Worm (Caenorhabditis elegans) whole organism, L4 larva: ENCODE measurements around the gene pals-24.

Experiments
- R02D3.7 ChIP-seq: fragments of 150-350 bp; sonication (generic microtip); optimal IDR thresholded peaks from 3 replicates; lab custom pipeline; 2014; ENCODE audit warnings: missing biosample characterization, missing genetic modification characterization
- T20F7.1 ChIP-seq: fragments of 200-800 bp; sonication (Bioruptor generic); optimal IDR thresholded peaks from 2 replicates; lab custom pipeline; 2018; ENCODE audit warnings: mild to moderate bottlenecking, missing genetic modification characterization, missing compliant biosample characterization
- Y48G9A.11 ChIP-seq: fragments of 200-800 bp; sonication (Bioruptor generic); IDR thresholded peaks from 2 replicates; pipeline ENCODE4 v1.3.6; 2022; ENCODE audit warnings: missing genetic modification reagents, missing genetic modification characterization, missing compliant biosample characterization
- Y5F2A.4 ChIP-seq: fragments of 200-800 bp; sonication (Bioruptor generic); optimal IDR thresholded peaks from 2 replicates; lab custom pipeline; 2018; ENCODE audit warnings: mild to moderate bottlenecking, missing genetic modification characterization, missing compliant biosample characterization
- aha-1 ChIP-seq: fragments of 150-350 bp; peaks from one replicate; lab custom pipeline; 2014; ENCODE audit warnings: missing biosample characterization, missing genetic modification characterization
- arid-1 ChIP-seq: fragments of 200-800 bp; sonication (Bioruptor generic); conservative IDR thresholded peaks from 2 replicates; pipeline ENCODE4 v1.3.6; 2022; ENCODE audit warnings: missing genetic modification reagents, missing genetic modification characterization, missing compliant biosample characterization
- ceh-20 ChIP-seq: fragments of 200-800 bp; sonication (Bioruptor generic); IDR thresholded peaks from 2 replicates; pipeline ENCODE4 v1.3.6; 2022; ENCODE audit warnings: missing genetic modification reagents, missing genetic modification characterization, missing compliant biosample characterization
- ceh-28 ChIP-seq: fragments of 150-350 bp; optimal IDR thresholded peaks from 2 replicates; lab custom pipeline; 2014; ENCODE audit warnings: missing biosample characterization, missing genetic modification reagents, missing genetic modification characterization
- ceh-32 ChIP-seq: sonication (generic microtip); optimal IDR thresholded peaks from 2 replicates; lab custom pipeline; 2016; ENCODE audit warnings: mild to moderate bottlenecking, missing genetic modification characterization, missing compliant biosample characterization; ENCODE audit not compliant: poor library complexity
- ceh-44 ChIP-seq: fragments of 200-800 bp; sonication (Bioruptor generic); IDR thresholded peaks from 2 replicates; pipeline ENCODE4 v1.3.6; 2022; ENCODE audit warnings: missing genetic modification reagents, missing genetic modification characterization, missing compliant biosample characterization
- ctbp-1 ChIP-seq: fragments of 200-800 bp; sonication (Bioruptor generic); IDR thresholded peaks from 2 replicates; pipeline ENCODE4 v1.3.6; 2022; ENCODE audit warnings: missing genetic modification reagents, missing genetic modification characterization, missing compliant biosample characterization
- daf-16 ChIP-seq, 3 experiments: sonication (generic microtip); optimal IDR thresholded peaks; 2 replicates each; lab custom pipeline; 2016 to 2017; ENCODE audit warnings: missing genetic modification characterization in 3 of 3, missing genetic modification reagents in 3 of 3, mild to moderate bottlenecking in 2 of 3, missing compliant biosample characterization in 2 of 3, missing biosample characterization in 1 of 3, moderate library complexity in 1 of 3
- daf-19 ChIP-seq: fragments of 200-800 bp; sonication (Bioruptor generic); conservative IDR thresholded peaks from 2 replicates; pipeline ENCODE4 v1.3.6; 2022; ENCODE audit warnings: missing genetic modification characterization, missing compliant biosample characterization
- dmd-6 ChIP-seq: fragments of 200-800 bp; sonication (Bioruptor generic); IDR thresholded peaks from 2 replicates; pipeline ENCODE4 v1.3.6; 2022; ENCODE audit warnings: missing genetic modification reagents, missing genetic modification characterization, missing compliant biosample characterization
- dmd-8 ChIP-seq: fragments of 200-800 bp; sonication (Bioruptor generic); IDR thresholded peaks from 2 replicates; pipeline ENCODE4 v1.3.6; 2022; ENCODE audit warnings: missing genetic modification characterization, missing compliant biosample characterization
- dmd-9 ChIP-seq: fragments of 200-800 bp; sonication (Bioruptor generic); IDR thresholded peaks from 2 replicates; pipeline ENCODE4 v1.3.6; 2022; ENCODE audit warnings: missing genetic modification reagents, missing genetic modification characterization, missing compliant biosample characterization
- dpl-1 ChIP-seq: fragments of 150-350 bp; optimal IDR thresholded peaks from 2 replicates; lab custom pipeline; 2014; ENCODE audit warnings: missing biosample characterization, missing genetic modification reagents, missing genetic modification characterization
- duxl-1 ChIP-seq: sonication (generic microtip); optimal IDR thresholded peaks from 2 replicates; lab custom pipeline; 2016; ENCODE audit warnings: mild to moderate bottlenecking, missing genetic modification characterization, moderate library complexity, missing compliant biosample characterization; ENCODE audit not compliant: poor library complexity
- dve-1 ChIP-seq: sonication (generic microtip); optimal IDR thresholded peaks from 2 replicates; lab custom pipeline; 2017; ENCODE audit warnings: antibody characterized with exemption, mild to moderate bottlenecking, missing genetic modification characterization, missing compliant biosample characterization; ENCODE audit not compliant: insufficient read depth
- hlh-11 ChIP-seq: fragments of 200-800 bp; sonication (Bioruptor generic); optimal IDR thresholded peaks from 2 replicates; lab custom pipeline; 2018; ENCODE audit warnings: mild to moderate bottlenecking, missing genetic modification characterization, missing compliant biosample characterization
- hlh-30 ChIP-seq: sonication (generic microtip); optimal IDR thresholded peaks from 2 replicates; lab custom pipeline; 2017; ENCODE audit warnings: antibody characterized with exemption, mild to moderate bottlenecking, missing genetic modification characterization, missing compliant biosample characterization; ENCODE audit not compliant: insufficient read depth
- hmg-1.1 ChIP-seq: fragments of 200-800 bp; sonication (Bioruptor generic); IDR thresholded peaks from 2 replicates; pipeline ENCODE4 v1.3.6; 2022; ENCODE audit warnings: missing genetic modification reagents, missing genetic modification characterization, missing compliant biosample characterization
- lin-1 ChIP-seq: fragments of 200-800 bp; sonication (Bioruptor generic); IDR thresholded peaks from 2 replicates; pipeline ENCODE4 v1.3.6; 2022; ENCODE audit warnings: missing genetic modification reagents, missing genetic modification characterization, missing compliant biosample characterization
- lin-38 ChIP-seq: fragments of 200-800 bp; sonication (Bioruptor generic); IDR thresholded peaks from 2 replicates; pipeline ENCODE4 v1.3.6; 2022; ENCODE audit warnings: missing genetic modification reagents, missing genetic modification characterization, missing compliant biosample characterization
- lsy-2 ChIP-seq, 2 experiments: fragments of 150-350 bp in 1 of 2; sonication (generic microtip) in 1 of 2; optimal IDR thresholded peaks; 2 replicates each; lab custom pipeline; 2014 to 2017; ENCODE audit warnings: missing biosample characterization in 2 of 2, missing genetic modification characterization in 2 of 2
- madf-9 ChIP-seq: fragments of 200-800 bp; sonication (Bioruptor generic); conservative IDR thresholded peaks from 2 replicates; pipeline ENCODE4 v1.3.6; 2022; ENCODE audit warnings: missing genetic modification reagents, missing genetic modification characterization, missing compliant biosample characterization
- mep-1 ChIP-seq: fragments of 150-350 bp; sonication (generic microtip); optimal IDR thresholded peaks from 3 replicates; lab custom pipeline; 2014; ENCODE audit warnings: missing biosample characterization, missing genetic modification characterization
- mes-2 ChIP-seq: sonication (generic microtip); optimal IDR thresholded peaks from 2 replicates; lab custom pipeline; 2016; ENCODE audit warnings: missing genotype, mild to moderate bottlenecking, missing genetic modification characterization, missing compliant biosample characterization; ENCODE audit not compliant: poor library complexity, severe bottlenecking
- nhr-10 ChIP-seq: fragments of 150-350 bp; optimal IDR thresholded peaks from 2 replicates; lab custom pipeline; 2014; ENCODE audit warnings: missing biosample characterization, missing genetic modification characterization
- nhr-102 ChIP-seq: sonication (generic microtip); optimal IDR thresholded peaks from 2 replicates; lab custom pipeline; 2016; ENCODE audit warnings: mild to moderate bottlenecking, missing genetic modification characterization, moderate library complexity, missing compliant biosample characterization
- nhr-11 ChIP-seq: fragments of 150-350 bp; optimal IDR thresholded peaks from 2 replicates; lab custom pipeline; 2014; ENCODE audit warnings: missing biosample characterization, missing genetic modification characterization
- nhr-41 ChIP-seq: fragments of 200-800 bp; sonication (Bioruptor generic); IDR thresholded peaks from 2 replicates; pipeline ENCODE4 v1.3.6; 2022; ENCODE audit warnings: missing genetic modification reagents, missing genetic modification characterization, missing compliant biosample characterization
- nhr-6 ChIP-seq: fragments of 150-350 bp; optimal IDR thresholded peaks from 2 replicates; lab custom pipeline; 2014; ENCODE audit warnings: missing biosample characterization, missing genetic modification characterization
- nhr-77 ChIP-seq: fragments of 150-350 bp; optimal IDR thresholded peaks from 2 replicates; lab custom pipeline; 2014; ENCODE audit warnings: missing biosample characterization, missing genetic modification characterization
- rbr-2 ChIP-seq: sonication (generic microtip); optimal IDR thresholded peaks from 2 replicates; lab custom pipeline; 2016; ENCODE audit warnings: missing genotype, missing genetic modification characterization, missing compliant biosample characterization
- skn-1 ChIP-seq: fragments of 150-350 bp; optimal IDR thresholded peaks from 2 replicates; lab custom pipeline; 2014; ENCODE audit warnings: missing biosample characterization, missing genetic modification characterization
- snpc-1.2 ChIP-seq: fragments of 200-800 bp; sonication (Bioruptor generic); IDR thresholded peaks from 2 replicates; pipeline ENCODE4 v1.3.6; 2022; ENCODE audit warnings: missing genetic modification reagents, missing genetic modification characterization, missing compliant biosample characterization
- snpc-4 ChIP-seq: fragments of 150-350 bp; optimal IDR thresholded peaks from 2 replicates; lab custom pipeline; 2014; ENCODE audit warnings: missing biosample characterization, missing genetic modification characterization
- spr-3 ChIP-seq: fragments of 200-800 bp; sonication (Bioruptor generic); optimal IDR thresholded peaks from 2 replicates; lab custom pipeline; 2018; ENCODE audit warnings: mild to moderate bottlenecking, missing genetic modification characterization, missing compliant biosample characterization
- unc-130 ChIP-seq: sonication (generic microtip); optimal IDR thresholded peaks from 2 replicates; lab custom pipeline; 2016; ENCODE audit warnings: missing genetic modification reagents, missing genetic modification characterization, missing compliant biosample characterization
- vab-7 ChIP-seq: fragments of 200-800 bp; sonication (Bioruptor generic); IDR thresholded peaks from 2 replicates; pipeline ENCODE4 v1.3.6; 2022; ENCODE audit warnings: missing genetic modification reagents, missing genetic modification characterization, missing compliant biosample characterization
- zfp-2 ChIP-seq: sonication (generic microtip); optimal IDR thresholded peaks from 2 replicates; lab custom pipeline; 2016; ENCODE audit warnings: mild to moderate bottlenecking, missing genetic modification characterization, missing compliant biosample characterization
- zfp-3 ChIP-seq: fragments of 200-800 bp; sonication (Bioruptor generic); conservative IDR thresholded peaks from 2 replicates; pipeline ENCODE4 v1.3.6; 2022; ENCODE audit warnings: missing genetic modification reagents, missing genetic modification characterization, missing compliant biosample characterization
- zip-11 ChIP-seq: fragments of 200-800 bp; sonication (Bioruptor generic); IDR thresholded peaks from 2 replicates; pipeline ENCODE4 v1.3.6; 2022; ENCODE audit warnings: missing genetic modification characterization, missing compliant biosample characterization
- ztf-11 ChIP-seq: fragments of 150-350 bp; optimal IDR thresholded peaks from 2 replicates; lab custom pipeline; 2014; ENCODE audit warnings: missing biosample characterization, missing genetic modification characterization

The pals-24 gene

ce11 chrIII:86316-86715 lies 33.9 kb upstream of the pals-24 start, which contains the start of gene attf-3 (continued):
- no peak for TF ChIP-seq spr-3 (GFP tag; lab: Kevin White, UChicago)
- no peak for TF ChIP-seq dmd-6
- peak; percentile 40 for TF ChIP-seq nhr-6 (tag; lab: Kevin White, UChicago)
- no peak for TF ChIP-seq T20F7.1 (GFP tag; lab: Kevin White, UChicago)
- no peak for TF ChIP-seq snpc-1.2
- TF ChIP-seq lin-1: no peak
- peak; percentile 32 for TF ChIP-seq hlh-11 (tag; lab: Kevin White, UChicago)

- TF ChIP-seq ceh-28 (tag; lab: Kevin White, UChicago): peak; percentile 18
- TF ChIP-seq nhr-11 (tag; lab: Kevin White, UChicago): peak; percentile 28
- peak; percentile 20 for TF ChIP-seq nhr-77 (tag; lab: Kevin White, UChicago)
- peak; percentile 72 for TF ChIP-seq mes-2 (tag; lab: Kevin White, UChicago)
- TF ChIP-seq daf-16 (GFP tag; optimal IDR thresholded peaks at IDR 0.05; lab: Kevin White, UChicago): no peak
- peak; percentile 18 for TF ChIP-seq daf-16 (tag; optimal IDR thresholded peaks at IDR 0.05; lab: Kevin White, UChicago)
- TF ChIP-seq R02D3.7 (tag; lab: Kevin White, UChicago): peak; percentile 83
- peak; percentile 63 for TF ChIP-seq dpl-1 (GFP tag; lab: Kevin White, UChicago)
- no peak for TF ChIP-seq nhr-41
- TF ChIP-seq aha-1 (tag; lab: Kevin White, UChicago): peak; percentile 89
- peak; percentile 98 for TF ChIP-seq T20F7.1 (GFP tag; lab: Kevin White, UChicago)
- TF ChIP-seq Y48G9A.11 (GFP tag; lab: Robert Waterston, UW): peak; percentile 95
- TF ChIP-seq ceh-44: no peak
- TF ChIP-seq nhr-6 (tag; lab: Kevin White, UChicago): peak; percentile 83
- TF ChIP-seq mep-1 (tag; lab: Kevin White, UChicago): peak; percentile 54
- no peak for TF ChIP-seq nhr-102 (tag; lab: Kevin White, UChicago)
- no peak for TF ChIP-seq duxl-1
- TF ChIP-seq hmg-1.1 (GFP tag; lab: Robert Waterston, UW): peak; percentile 65
- peak; percentile 63 for TF ChIP-seq hlh-30 (tag; lab: Kevin White, UChicago)
- TF ChIP-seq dve-1 (tag; lab: Kevin White, UChicago): peak; percentile 81
- TF ChIP-seq lsy-2 (tag; optimal IDR thresholded peaks at IDR 0.05; lab: Kevin White, UChicago): peak in 1 of 2 experiments; percentile 85
- no peak for TF ChIP-seq zip-11 (GFP tag; lab: Robert Waterston, UW)
- peak; percentile 30 for TF ChIP-seq lin-38 (GFP tag; lab: Robert Waterston, UW)
- peak; percentile 18 for TF ChIP-seq rbr-2
- TF ChIP-seq ceh-32: no peak
- TF ChIP-seq zfp-2 (tag; lab: Kevin White, UChicago): no peak
- TF ChIP-seq, all 104 proteins: peak for 18
These were observed 33.1 kb upstream of the pals-24 start, which contains the start of the genes F54C4.4 and mrpl-40 for ce11 chrIII:87183-87582. Gene F54C4.4 (minus strand): TSS chrIII:87381. Gene mrpl-40 (plus strand): TSS chrIII:87559.

- 0 out of 2 replicates have a peak, but pooled peaks have one; percentile 55 for TF ChIP-seq dmd-9 (GFP tag; lab: Robert Waterston, UW)
- peak; percentile 72 for TF ChIP-seq mes-2 (tag; lab: Kevin White, UChicago)
- peak; percentile 81 for TF ChIP-seq arid-1 (GFP tag; lab: Robert Waterston, UW)
- no peak for TF ChIP-seq ztf-11 (tag; lab: Kevin White, UChicago)
- peak; percentile 60 for TF ChIP-seq hlh-30 (tag; lab: Kevin White, UChicago)
- peak; percentile 51; the same call in 1 of the 2 replicates for TF ChIP-seq zfp-3 (GFP tag; lab: Robert Waterston, UW)
- TF ChIP-seq dmd-8: peak; percentile 80
- TF ChIP-seq snpc-4: no peak
- peak; percentile 44; the same call in 1 of the 2 replicates for TF ChIP-seq ctbp-1 (GFP tag; lab: Robert Waterston, UW)
- peak; percentile 40 for TF ChIP-seq dmd-6
- peak; percentile 61; the same call in 1 of the 2 replicates for TF ChIP-seq vab-7 (GFP tag; lab: Robert Waterston, UW)
- TF ChIP-seq T20F7.1 (GFP tag; lab: Kevin White, UChicago): peak; percentile 83
- 0 out of 2 replicates have a peak, but pooled peaks have one; percentile 65 for TF ChIP-seq daf-19
- TF ChIP-seq madf-9 (GFP tag; lab: Robert Waterston, UW): 0 out of 2 replicates have a peak, but pooled peaks have one; percentile 60
- TF ChIP-seq R02D3.7 (tag; lab: Kevin White, UChicago): no peak
- TF ChIP-seq Y5F2A.4: peak; percentile 50
- peak; percentile 12 for TF ChIP-seq rbr-2
- peak; percentile 47; the same call in 1 of the 2 replicates for TF ChIP-seq lin-1
- peak; percentile 62 for TF ChIP-seq hmg-1.1 (GFP tag; lab: Robert Waterston, UW)
- TF ChIP-seq ceh-20: 0 out of 2 replicates have a peak, but pooled peaks have one; percentile 44
- no peak for TF ChIP-seq nhr-10 (tag; lab: Kevin White, UChicago)
- peak; percentile 61 for TF ChIP-seq unc-130 (GFP tag; lab: Kevin White, UChicago)
- no peak for TF ChIP-seq skn-1 (tag; lab: Kevin White, UChicago)
These were observed 31.1 kb upstream of the pals-24 start for ce11 chrIII:89155-89554.
